Worm (Caenorhabditis elegans): ENCODE measurements around the gene F40C5.2.
"Not testable (repeated sequence)": the region's sequence is repeated elsewhere in the genome, so short reads cannot be mapped to it uniquely, and the experiment has no call there.

The F40C5.2 gene

DNA sequence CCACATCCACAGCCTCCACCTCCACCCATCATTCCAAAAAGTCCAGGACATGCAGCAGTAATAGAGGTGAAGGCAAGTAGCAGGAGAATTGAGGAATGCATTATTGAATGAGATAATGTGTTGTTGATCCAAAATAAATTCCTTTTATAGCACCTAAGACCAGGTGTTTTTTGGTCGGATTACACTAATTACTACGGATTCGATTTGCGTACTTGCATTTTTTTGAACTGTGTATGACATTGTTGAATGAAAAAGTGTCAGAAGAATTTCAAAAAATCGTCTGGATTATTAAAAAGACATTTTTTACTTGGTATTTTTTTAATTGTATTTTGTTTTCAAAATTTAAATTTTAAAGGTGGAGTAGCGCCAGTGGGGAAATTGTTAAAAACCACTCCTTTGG is 19.0 kb upstream of the F40C5.2 start, which contains the start of gene grl-28:
grl-28 (minus strand) TSS at position 101 of the 400 bp plus-strand sequence.
- TF ChIP-seq ceh-40 (GFP tag; IDR thresholded peaks at IDR 0.05) = no peak

DNA sequence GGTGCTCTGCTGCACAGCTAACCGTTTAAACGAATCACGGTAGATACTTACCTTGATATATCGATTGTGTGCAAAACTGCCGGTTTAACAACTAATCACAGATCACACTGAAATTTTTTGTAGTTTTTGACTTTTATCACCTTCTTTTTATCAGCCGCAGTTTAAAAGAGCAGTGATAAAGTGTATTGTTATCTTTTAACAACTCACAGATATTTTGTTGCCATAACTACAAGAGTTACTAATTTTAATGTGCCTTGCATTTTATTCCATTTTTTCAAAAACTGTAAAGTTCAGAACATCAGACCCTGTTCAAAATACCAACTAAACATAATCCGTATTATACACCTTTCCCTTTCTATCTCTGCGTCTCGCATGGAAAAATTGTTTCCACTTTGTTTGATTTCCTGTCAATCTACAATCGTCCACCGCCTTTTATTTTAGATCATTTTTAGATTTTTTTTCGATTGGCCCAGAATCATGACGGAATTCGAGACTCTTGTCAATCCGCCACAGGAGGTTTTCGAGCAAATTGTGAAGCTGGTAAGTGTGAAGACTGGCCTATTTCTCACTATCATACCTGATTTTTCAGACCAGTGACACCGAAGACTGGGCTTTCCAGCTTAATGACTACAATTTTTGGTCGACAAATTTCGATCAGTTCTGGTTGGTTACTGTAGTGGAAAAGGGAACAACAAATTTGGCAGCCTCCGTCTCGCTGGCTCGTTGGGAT is 17.9 kb upstream of the F40C5.2 start, which contains the start of gene T24A6.20:
T24A6.20 (plus strand) TSS at position 395 of the 730 bp plus-strand sequence.
- TF ChIP-seq somi-1 (GFP tag; optimal IDR thresholded peaks at IDR 0.05) (no peak), pbrm-1 (GFP tag; IDR thresholded peaks at IDR 0.05) (no peak), B0035.1 (tag; optimal IDR thresholded peaks at IDR 0.05) (no peak), lir-1 (GFP tag; conservative IDR thresholded peaks at IDR 0.05) (no peak), nhr-80 (tag; optimal IDR thresholded peaks at IDR 0.05) (peak; percentile 56), snpc-3.4 (tag; optimal IDR thresholded peaks at IDR 0.05) (no peak), cebp-1 (GFP tag; IDR thresholded peaks at IDR 0.05) (no peak), cebp-1 (tag; optimal IDR thresholded peaks at IDR 0.05) (no peak), bed-2 (GFP tag; IDR thresholded peaks at IDR 0.05) (no peak)

DNA sequence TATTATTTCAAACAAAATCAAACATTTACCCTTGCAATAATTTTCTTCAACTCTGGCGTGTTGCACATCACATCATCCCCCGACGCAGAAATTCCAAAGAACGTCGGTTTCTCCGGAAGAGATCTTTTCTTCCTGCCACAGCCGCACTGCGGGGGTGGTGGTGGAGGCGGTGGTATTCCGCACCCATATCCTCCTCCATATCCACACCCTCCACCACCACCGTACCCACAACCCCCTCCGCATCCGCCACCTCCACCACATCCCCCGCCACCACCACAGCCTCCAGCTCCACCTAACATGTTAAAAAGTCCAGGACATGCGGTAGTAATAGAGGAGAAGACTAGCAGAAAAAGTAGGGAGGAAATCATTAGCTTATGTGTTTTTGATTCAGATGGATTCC is 15.9 kb upstream of the F40C5.2 start, which contains the start of gene grl-29:
grl-29 (minus strand) TSS at position 368 of the 400 bp plus-strand sequence.
- no peak for TF ChIP-seq hsf-1 (GFP tag; IDR thresholded peaks at IDR 0.05)
- TF ChIP-seq egrh-3 (GFP tag; IDR thresholded peaks at IDR 0.05) = peak; percentile 74; the same call in 1 of the 2 replicates
- peak; percentile 85 for TF ChIP-seq zfh-2 (GFP tag; conservative IDR thresholded peaks at IDR 0.05)

DNA sequence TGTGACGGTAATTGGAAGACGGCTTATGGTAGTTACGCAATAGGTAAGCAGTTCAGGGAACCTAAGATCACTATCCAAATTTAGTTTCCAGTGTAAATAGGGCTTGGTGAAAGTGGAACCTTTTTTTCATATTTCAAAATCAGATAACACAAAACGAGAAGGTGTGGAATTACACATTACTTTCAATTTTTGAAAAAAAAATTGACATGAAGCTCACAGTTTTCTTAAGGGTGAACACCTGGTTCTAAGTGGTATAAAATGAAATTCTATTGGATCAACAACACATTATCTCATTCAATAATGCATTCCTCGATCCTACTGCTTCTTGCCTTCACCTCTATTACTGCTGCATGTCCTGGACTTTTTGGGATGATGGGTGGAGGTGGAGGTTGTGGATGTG is 14.8 kb upstream of the F40C5.2 start, which contains the start of gene grl-30:
grl-30 (plus strand) TSS at position 301 of the 400 bp plus-strand sequence.
- TF ChIP-seq ZK185.1 (tag; optimal IDR thresholded peaks at IDR 0.05; ENCODE audit: poor library complexity, severe bottlenecking) (no peak), ztf-22 (GFP tag; optimal IDR thresholded peaks at IDR 0.05) (no peak), F49E8.2 (tag; optimal IDR thresholded peaks at IDR 0.05; ENCODE audit: insufficient read depth) (no peak), mxl-1 (tag; optimal IDR thresholded peaks at IDR 0.05) (no peak), nhr-120 (GFP tag; IDR thresholded peaks at IDR 0.05) (no peak), T26A5.8 (tag; optimal IDR thresholded peaks at IDR 0.05) (no peak), rcor-1 (GFP tag; IDR thresholded peaks at IDR 0.05) (no peak), dpff-1 (tag; optimal IDR thresholded peaks at IDR 0.05) (no peak), lin-35 (GFP tag; optimal IDR thresholded peaks at IDR 0.05) (no peak), hlh-26 (GFP tag; conservative IDR thresholded peaks at IDR 0.05) (no peak), lin-40 (tag; optimal IDR thresholded peaks at IDR 0.05) (no peak), hmg-1.2 (GFP tag; IDR thresholded peaks at IDR 0.05) (no peak), ceh-91 (GFP tag; IDR thresholded peaks at IDR 0.05) (no peak), B0336.3 (GFP tag; IDR thresholded peaks at IDR 0.05) (no peak)

DNA sequence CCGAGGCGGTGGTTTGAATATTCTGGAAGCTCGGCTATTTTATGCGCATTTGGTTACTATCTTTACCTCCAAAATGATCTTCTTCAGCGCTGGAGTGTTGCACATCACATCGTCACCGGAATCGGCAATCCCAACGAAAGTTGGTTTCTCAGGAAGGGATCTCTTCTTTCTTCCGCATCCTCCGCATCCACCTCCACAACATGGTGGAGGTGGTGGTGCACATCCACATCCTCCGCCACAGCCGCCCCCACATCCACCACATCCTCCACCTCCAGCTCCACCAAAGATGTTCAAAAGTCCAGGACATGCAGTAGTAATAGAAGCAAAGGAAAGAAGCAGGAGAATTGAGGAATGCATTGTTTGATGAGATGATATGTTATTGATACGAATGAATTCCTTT is 13.4 kb upstream of the F40C5.2 start, which contains the start of gene grl-31:
grl-31 (minus strand) TSS at position 357 of the 400 bp plus-strand sequence.
- TF ChIP-seq zfh-2 (GFP tag; conservative IDR thresholded peaks at IDR 0.05) (peak; percentile 59), ceh-27 (GFP tag; optimal IDR thresholded peaks at IDR 0.05) (no peak)

DNA sequence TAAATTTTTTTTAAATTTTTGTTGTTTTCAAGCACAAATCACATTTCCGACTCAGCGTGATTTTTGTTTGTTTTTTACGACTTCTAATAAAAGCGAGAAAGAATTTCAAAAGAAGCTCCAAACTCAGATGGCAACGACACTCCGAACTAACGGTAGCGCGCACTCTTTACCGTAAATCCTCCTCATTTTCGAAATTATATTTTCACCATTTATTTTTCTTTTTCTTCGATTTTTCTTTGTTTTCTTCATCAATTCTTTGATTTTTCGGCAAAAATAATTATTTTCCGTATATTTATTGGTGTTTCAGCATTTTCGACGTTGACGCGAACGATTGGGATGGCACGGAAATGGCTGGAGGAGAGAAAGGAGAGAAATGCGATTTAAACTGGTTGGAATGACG is 12.1 kb upstream of the F40C5.2 start, which contains the start of gene T24A6.1:
T24A6.1 (plus strand) TSS at position 301 of the 400 bp plus-strand sequence.
- TF ChIP-seq attf-5 (GFP tag; optimal IDR thresholded peaks at IDR 0.05); B0261.1 (tag; optimal IDR thresholded peaks at IDR 0.05); Y56A3A.18 (GFP tag; IDR thresholded peaks at IDR 0.05): not testable (repeated sequence)

Data from whole organism, young adult.